Fruit fly (Drosophila melanogaster): ENCODE measurements around the gene Drak.

dm6 chrX:11523921-11524320 lies 31.0 kb downstream of the Drak start:
- TF ChIP-seq HmgD (GFP tag; optimal IDR thresholded peaks at IDR 0.05) (no peak), psq (GFP tag; optimal IDR thresholded peaks at IDR 0.05) (no peak), Meics (GFP tag; optimal IDR thresholded peaks at IDR 0.05) (no peak), chm (GFP tag; IDR thresholded peaks at IDR 0.05) (no peak), Eip74EF (GFP tag; optimal IDR thresholded peaks at IDR 0.05) (no peak), Dbx (GFP tag; IDR thresholded peaks at IDR 0.05) (no peak), Dek (tag; optimal IDR thresholded peaks at IDR 0.05) (no peak), ken (GFP tag; IDR thresholded peaks at IDR 0.05) (no peak), CG7357 (GFP tag; IDR thresholded peaks at IDR 0.05) (no peak), bbx (GFP tag; IDR thresholded peaks at IDR 0.05; ENCODE audit: partially characterized antibody) (no peak), CG5953 (GFP tag; IDR thresholded peaks at IDR 0.05) (no peak), az2 (GFP tag; optimal IDR thresholded peaks at IDR 0.05) (no peak), CG6654 (GFP tag; optimal IDR thresholded peaks at IDR 0.05) (no peak), eve (GFP tag; optimal IDR thresholded peaks at IDR 0.05) (no peak)

Data from whole organism, embryonic.